Fruit fly (Drosophila melanogaster) whole organism, prepupa: ENCODE results near the gene CG46468.

ENCODE experiments used
- Blimp-1 ChIP-seq: fragments of 200-800 bp; sonication (Bioruptor generic); optimal IDR thresholded peaks from 3 replicates; lab custom pipeline; 2017; ENCODE audit warnings: missing biosample characterization, missing genetic modification characterization, mild to moderate bottlenecking, moderate library complexity, missing genetic modification reagents
- CG10631 ChIP-seq: fragments of 200-800 bp; sonication (Bioruptor generic); optimal IDR thresholded peaks from 2 replicates; lab custom pipeline; 2016; ENCODE audit warnings: missing biosample characterization, missing genetic modification characterization
- CG10669 ChIP-seq: fragments of 200-800 bp; sonication (Bioruptor generic); optimal IDR thresholded peaks from 3 replicates; lab custom pipeline; 2018; ENCODE audit warnings: missing biosample characterization, mild to moderate bottlenecking, missing genetic modification characterization, moderate library complexity
- CG11294 ChIP-seq: fragments of 200-800 bp; sonication (Bioruptor generic); IDR thresholded peaks from 2 replicates; pipeline ENCODE4 v1.3.6; 2022; ENCODE audit warnings: missing biosample characterization, missing genetic modification characterization
- CG11762 ChIP-seq: fragments of 200-800 bp; sonication (Bioruptor generic); optimal IDR thresholded peaks from 3 replicates; lab custom pipeline; 2016; ENCODE audit warnings: missing biosample characterization, missing genetic modification characterization; ENCODE audit not compliant: insufficient read depth
- CG15336 ChIP-seq: fragments of 200-800 bp; sonication (Bioruptor generic); IDR thresholded peaks from 2 replicates; pipeline ENCODE4 v1.3.6; 2022; ENCODE audit warnings: missing biosample characterization, missing genetic modification characterization
- CG1621 ChIP-seq: fragments of 200-800 bp; sonication (Bioruptor generic); optimal IDR thresholded peaks from 3 replicates; lab custom pipeline; 2018; ENCODE audit warnings: missing biosample characterization, mild to moderate bottlenecking, missing genetic modification characterization
- CG3032 ChIP-seq: fragments of 200-800 bp; optimal IDR thresholded peaks from 2 replicates; lab custom pipeline; 2019; ENCODE audit warnings: missing biosample characterization, mild to moderate bottlenecking, missing genetic modification characterization, moderate library complexity
- CG31627 ChIP-seq: fragments of 200-800 bp; sonication (Bioruptor generic); optimal IDR thresholded peaks from 3 replicates; lab custom pipeline; 2016; ENCODE audit warnings: missing biosample characterization, missing genetic modification characterization
- CG32006 ChIP-seq: fragments of 200-800 bp; sonication (Bioruptor generic); optimal IDR thresholded peaks from 3 replicates; lab custom pipeline; 2017; ENCODE audit warnings: missing biosample characterization, mild to moderate bottlenecking, missing genetic modification characterization
- CG34406 ChIP-seq: fragments of 200-800 bp; sonication (Bioruptor generic); optimal IDR thresholded peaks from 3 replicates; lab custom pipeline; 2016; ENCODE audit warnings: missing biosample characterization, missing genetic modification characterization
- CG3919 ChIP-seq: fragments of 200-800 bp; sonication (Bioruptor generic); optimal IDR thresholded peaks from 3 replicates; lab custom pipeline; 2016; ENCODE audit warnings: missing biosample characterization, missing genetic modification characterization
- CG4318 ChIP-seq: fragments of 200-800 bp; sonication (Bioruptor generic); optimal IDR thresholded peaks from 3 replicates; lab custom pipeline; 2017; ENCODE audit warnings: missing biosample characterization, mild to moderate bottlenecking, missing genetic modification characterization
- CG6163 ChIP-seq: fragments of 200-800 bp; sonication (Bioruptor generic); IDR thresholded peaks from 3 replicates; pipeline ENCODE4 v1.3.6; 2022; ENCODE audit warnings: missing biosample characterization, missing genetic modification characterization
- CG6276 ChIP-seq: fragments of 200-800 bp; sonication (Bioruptor generic); optimal IDR thresholded peaks from 2 replicates; lab custom pipeline; 2017; ENCODE audit warnings: missing biosample characterization, mild to moderate bottlenecking, missing genetic modification characterization
- CG6792 ChIP-seq: fragments of 200-800 bp; sonication (Bioruptor generic); optimal IDR thresholded peaks from 3 replicates; lab custom pipeline; 2016; ENCODE audit warnings: missing biosample characterization, missing genetic modification characterization
- CG6808 ChIP-seq: fragments of 200-800 bp; sonication (Bioruptor generic); optimal IDR thresholded peaks from 3 replicates; lab custom pipeline; 2017; ENCODE audit warnings: missing biosample characterization, missing genetic modification characterization, mild to moderate bottlenecking, moderate library complexity, missing genetic modification reagents
- CG6854 ChIP-seq: fragments of 200-800 bp; sonication (Bioruptor generic); optimal IDR thresholded peaks from 2 replicates; lab custom pipeline; 2017; ENCODE audit warnings: missing biosample characterization, mild to moderate bottlenecking, missing genetic modification characterization
- CG8119 ChIP-seq: fragments of 200-800 bp; sonication (Bioruptor generic); IDR thresholded peaks from 3 replicates; pipeline ENCODE4 v1.3.6; 2022; ENCODE audit warnings: missing biosample characterization, missing genetic modification characterization
- CG8319 ChIP-seq: fragments of 200-800 bp; sonication (Bioruptor generic); optimal IDR thresholded peaks from 3 replicates; lab custom pipeline; 2016; ENCODE audit warnings: missing biosample characterization, missing genetic modification characterization
- CG8632 ChIP-seq: fragments of 200-800 bp; sonication (Bioruptor generic); optimal IDR thresholded peaks from 3 replicates; lab custom pipeline; 2016; ENCODE audit warnings: missing biosample characterization, missing genetic modification characterization
- CG9139 ChIP-seq: fragments of 200-800 bp; sonication (Bioruptor generic); optimal IDR thresholded peaks from 3 replicates; lab custom pipeline; 2017; ENCODE audit warnings: missing biosample characterization, mild to moderate bottlenecking, missing genetic modification characterization
- Eip78C ChIP-seq: fragments of 200-800 bp; sonication (Bioruptor generic); peaks from one replicate; lab custom pipeline; 2016; ENCODE audit warnings: missing biosample characterization, missing genetic modification characterization
- Ets96B ChIP-seq: fragments of 200-800 bp; optimal IDR thresholded peaks from 2 replicates; lab custom pipeline; 2019; ENCODE audit warnings: missing biosample characterization, mild to moderate bottlenecking, missing genetic modification characterization, moderate library complexity
- Gug ChIP-seq: fragments of 200-800 bp; sonication (Bioruptor generic); IDR thresholded peaks from 2 replicates; pipeline ENCODE4 v1.3.6; 2022; ENCODE audit warnings: missing biosample characterization, missing genetic modification characterization
- Hr4 ChIP-seq: fragments of 200-800 bp; sonication (Bioruptor generic); optimal IDR thresholded peaks from 3 replicates; lab custom pipeline; 2016; ENCODE audit warnings: missing biosample characterization, missing genetic modification characterization
- Met ChIP-seq: fragments of 200-800 bp; sonication (Bioruptor generic); optimal IDR thresholded peaks from 3 replicates; lab custom pipeline; 2016; ENCODE audit warnings: missing biosample characterization, missing genetic modification characterization
- OdsH ChIP-seq: fragments of 200-800 bp; sonication (Bioruptor generic); optimal IDR thresholded peaks from 3 replicates; lab custom pipeline; 2016; ENCODE audit warnings: missing biosample characterization, missing genetic modification characterization
- Smox ChIP-seq: fragments of 200-800 bp; sonication (Bioruptor generic); optimal IDR thresholded peaks from 3 replicates; lab custom pipeline; 2016; ENCODE audit warnings: missing biosample characterization, missing genetic modification characterization
- Sox15 ChIP-seq: fragments of 200-800 bp; sonication (Bioruptor generic); optimal IDR thresholded peaks from 3 replicates; lab custom pipeline; 2016; ENCODE audit warnings: missing biosample characterization, missing genetic modification characterization
- achi ChIP-seq: fragments of 200-800 bp; sonication (Bioruptor generic); optimal IDR thresholded peaks from 3 replicates; lab custom pipeline; 2016; ENCODE audit warnings: missing biosample characterization, missing genetic modification characterization
- acj6 ChIP-seq: fragments of 200-800 bp; sonication (Bioruptor generic); optimal IDR thresholded peaks from 3 replicates; lab custom pipeline; 2016; ENCODE audit warnings: missing biosample characterization, missing genetic modification characterization
- dac ChIP-seq: fragments of 200-800 bp; sonication (Bioruptor generic); optimal IDR thresholded peaks from 2 replicates; lab custom pipeline; 2017; ENCODE audit warnings: missing biosample characterization, mild to moderate bottlenecking, missing genetic modification characterization
- dsx ChIP-seq: fragments of 200-800 bp; optimal IDR thresholded peaks from 3 replicates; lab custom pipeline; 2019; ENCODE audit warnings: missing biosample characterization, mild to moderate bottlenecking, missing genetic modification characterization, moderate library complexity; ENCODE audit not compliant: poor library complexity, severe bottlenecking
- eg ChIP-seq: fragments of 200-800 bp; sonication (Bioruptor generic); IDR thresholded peaks from 3 replicates; pipeline ENCODE4 v1.3.6; 2022; ENCODE audit warnings: missing biosample characterization, missing genetic modification characterization
- esn ChIP-seq: fragments of 200-800 bp; sonication (Bioruptor generic); optimal IDR thresholded peaks from 2 replicates; lab custom pipeline; 2016; ENCODE audit warnings: missing biosample characterization, mild to moderate bottlenecking, missing genetic modification characterization, moderate library complexity
- fd85E ChIP-seq: fragments of 200-800 bp; sonication (Bioruptor generic); optimal IDR thresholded peaks from 3 replicates; lab custom pipeline; 2016; ENCODE audit warnings: missing biosample characterization, missing genetic modification characterization
- fkh ChIP-seq: fragments of 200-800 bp; sonication (Bioruptor generic); optimal IDR thresholded peaks from 3 replicates; lab custom pipeline; 2017; ENCODE audit warnings: missing biosample characterization, mild to moderate bottlenecking, missing genetic modification characterization, moderate library complexity
- pdm3 ChIP-seq: fragments of 200-800 bp; sonication (Bioruptor generic); optimal IDR thresholded peaks from 3 replicates; lab custom pipeline; 2016; ENCODE audit warnings: missing biosample characterization, missing genetic modification characterization
- spab ChIP-seq: fragments of 200-800 bp; sonication (Bioruptor generic); optimal IDR thresholded peaks from 2 replicates; lab custom pipeline; 2017; ENCODE audit warnings: missing biosample characterization, mild to moderate bottlenecking, missing genetic modification characterization, missing genetic modification reagents
- ss ChIP-seq, 2 experiments: fragments of 200-800 bp; sonication (Bioruptor generic); optimal IDR thresholded peaks; 2 replicates in 1 of 2; 3 replicates in 1 of 2; lab custom pipeline; 2017 to 2018; ENCODE audit warnings: mild to moderate bottlenecking in 2 of 2, missing biosample characterization in 2 of 2, missing genetic modification characterization in 2 of 2, moderate library complexity in 1 of 2
- vri ChIP-seq: fragments of 200-800 bp; sonication (Bioruptor generic); optimal IDR thresholded peaks from 3 replicates; lab custom pipeline; 2016; ENCODE audit warnings: missing biosample characterization, mild to moderate bottlenecking, missing genetic modification characterization

CG46468 gene

dm6 chr2L:9602103-9602502 is 36.9 kb upstream of the CG46468 start:
- no peak for TF ChIP-seq CG11294
- no peak for TF ChIP-seq Met
- no peak for TF ChIP-seq CG6163
- TF ChIP-seq, all 60 proteins: peak for 0

- TF ChIP-seq dac (GFP tag; lab: Kevin White, UChicago), result no peak
- no peak for TF ChIP-seq Blimp-1 (GFP tag; lab: Kevin White, UChicago)
- no peak for TF ChIP-seq CG11294
- TF ChIP-seq CG6808 (GFP tag; lab: Kevin White, UChicago), result no peak
- no peak for TF ChIP-seq CG4318 (GFP tag; lab: Kevin White, UChicago)
- TF ChIP-seq CG3032 (tag; lab: Kevin White, UChicago), result no peak
- no peak for TF ChIP-seq CG15336 (GFP tag; lab: Robert Waterston, UW)
- no peak for TF ChIP-seq CG6854 (GFP tag; lab: Kevin White, UChicago)
- TF ChIP-seq CG6276 (GFP tag; lab: Kevin White, UChicago), result no peak
- no peak for TF ChIP-seq CG1621
- TF ChIP-seq Smox (GFP tag; lab: Kevin White, UChicago), result no peak
- no peak for TF ChIP-seq OdsH (GFP tag; lab: Kevin White, UChicago)
Measured at dm6 chr2L:9601220-9601619, 36.0 kb upstream of the CG46468 start.

- no peak for TF ChIP-seq CG9139 (GFP tag; lab: Kevin White, UChicago)
- TF ChIP-seq OdsH (GFP tag; lab: Kevin White, UChicago), result no peak
- no peak for TF ChIP-seq CG15336 (GFP tag; lab: Robert Waterston, UW)
Measured at dm6 chr2L:9600772-9601171, 35.5 kb upstream of the CG46468 start, which contains the start of gene CG4382. TSS of gene CG4382 (minus strand) at chr2L:9600872.

dm6 chr2L:9598390-9598789 is 33.2 kb upstream of the CG46468 start:
- peak; percentile 28 for TF ChIP-seq CG10631
- no peak for TF ChIP-seq fkh
- TF ChIP-seq CG10669 (GFP tag; lab: Kevin White, UChicago), result peak; percentile 22
- peak; percentile 60; the same call in 2 of the 3 replicates for TF ChIP-seq eg (GFP tag; lab: Robert Waterston, UW)
- peak; percentile 6 for TF ChIP-seq Smox (GFP tag; lab: Kevin White, UChicago)
- no peak for TF ChIP-seq fd85E (GFP tag; lab: Kevin White, UChicago)
- peak; percentile 72 for TF ChIP-seq CG6163
- TF ChIP-seq CG11762 (GFP tag; lab: Kevin White, UChicago), result no peak
- no peak for TF ChIP-seq CG6854 (GFP tag; lab: Kevin White, UChicago)
- peak; percentile 54 for TF ChIP-seq CG32006 (GFP tag; lab: Kevin White, UChicago)
- TF ChIP-seq CG8119 (GFP tag; lab: Robert Waterston, UW), result peak; percentile 55; the same call in 2 of the 3 replicates
- peak; percentile 12 for TF ChIP-seq pdm3
- no peak for TF ChIP-seq dsx (GFP tag; lab: Kevin White, UChicago)
- no peak for TF ChIP-seq CG8319 (GFP tag; lab: Kevin White, UChicago)
- peak; percentile 26 for TF ChIP-seq CG3919 (GFP tag; lab: Kevin White, UChicago)
- peak; percentile 33 for TF ChIP-seq acj6
- peak; percentile 12 for TF ChIP-seq OdsH (GFP tag; lab: Kevin White, UChicago)
- TF ChIP-seq esn (GFP tag; lab: Kevin White, UChicago), result no peak
- no peak for TF ChIP-seq CG34406 (GFP tag; lab: Kevin White, UChicago)
- no peak for TF ChIP-seq CG8632 (GFP tag; lab: Kevin White, UChicago)
- TF ChIP-seq Met, result no peak
- peak; percentile 21 for TF ChIP-seq achi
- TF ChIP-seq Sox15, result no peak
- no peak for TF ChIP-seq Ets96B (tag; lab: Kevin White, UChicago)
- no peak for TF ChIP-seq CG31627 (GFP tag; lab: Kevin White, UChicago)
- TF ChIP-seq CG15336 (GFP tag; lab: Robert Waterston, UW), result peak; percentile 45; the same call in 1 of the 2 replicates
- TF ChIP-seq vri (GFP tag; lab: Kevin White, UChicago), result no peak
- TF ChIP-seq CG4318 (GFP tag; lab: Kevin White, UChicago), result no peak
- peak; percentile 4 for TF ChIP-seq Hr4 (GFP tag; lab: Kevin White, UChicago)
- peak; percentile 47 for TF ChIP-seq Gug
- peak; percentile 65 to 86 for TF ChIP-seq ss (GFP tag; optimal IDR thresholded peaks at IDR 0.05; lab: Kevin White, UChicago)
- no peak for TF ChIP-seq spab
- peak; percentile 73 for TF ChIP-seq Eip78C (GFP tag; lab: Kevin White, UChicago)
- TF ChIP-seq CG6792 (GFP tag; lab: Kevin White, UChicago), result peak; percentile 22
